Fruit fly (Drosophila melanogaster): ENCODE measurements around the gene rod.
A peak's percentile ranks its signal among the peaks of the same experiment; 100 is the strongest.

Gene rod

dm6 chr3R:31559781-31560180, 21.0 kb upstream of the rod start:
- no peak for TF ChIP-seq psq (GFP tag; optimal IDR thresholded peaks at IDR 0.05)

DNA sequence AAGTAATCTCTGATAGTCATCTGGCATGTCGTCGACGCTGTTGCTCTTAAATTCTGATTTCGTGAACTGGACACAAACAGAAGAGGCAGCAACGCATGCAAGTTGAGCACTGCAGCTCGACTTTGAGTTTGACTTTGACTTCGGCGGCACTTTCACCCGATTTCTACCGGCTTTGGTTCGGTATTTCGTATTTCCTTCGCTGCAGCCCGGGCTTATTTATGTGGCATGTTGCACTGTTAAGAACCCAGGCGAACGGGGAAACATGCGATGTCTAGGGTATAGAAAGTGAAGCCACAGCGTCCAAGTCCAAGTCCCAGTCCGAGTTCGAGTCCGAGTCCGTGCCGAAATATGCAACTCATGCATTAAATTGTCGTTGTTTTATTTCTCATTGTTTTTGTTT, 16.6 kb upstream of the rod start:
- no peak for TF ChIP-seq CrebA (GFP tag; optimal IDR thresholded peaks at IDR 0.05; ENCODE audit: borderline replicate concordance)
- TF ChIP-seq sv (GFP tag; optimal IDR thresholded peaks at IDR 0.05), result no peak
- no peak for TF ChIP-seq Rel (GFP tag; optimal IDR thresholded peaks at IDR 0.05)
- TF ChIP-seq Rel (tag; optimal IDR thresholded peaks at IDR 0.05), result no peak
- TF ChIP-seq Hr78 (GFP tag; optimal IDR thresholded peaks at IDR 0.05), result no peak
- no peak for TF ChIP-seq ey (GFP tag; optimal IDR thresholded peaks at IDR 0.05)
- no peak for TF ChIP-seq pan (optimal IDR thresholded peaks at IDR 0.05)
- no peak for TF ChIP-seq Abd-B (GFP tag; optimal IDR thresholded peaks at IDR 0.05)
- TF ChIP-seq Jra (GFP tag; optimal IDR thresholded peaks at IDR 0.05), result no peak
- TF ChIP-seq h (GFP tag; optimal IDR thresholded peaks at IDR 0.05), result no peak

- TF ChIP-seq HLH106 (tag; optimal IDR thresholded peaks at IDR 0.05), result no peak
- no peak for TF ChIP-seq Dfd (GFP tag; optimal IDR thresholded peaks at IDR 0.05)
These were observed 16.2 kb upstream of the rod start for dm6 chr3R:31564588-31564987.

DNA sequence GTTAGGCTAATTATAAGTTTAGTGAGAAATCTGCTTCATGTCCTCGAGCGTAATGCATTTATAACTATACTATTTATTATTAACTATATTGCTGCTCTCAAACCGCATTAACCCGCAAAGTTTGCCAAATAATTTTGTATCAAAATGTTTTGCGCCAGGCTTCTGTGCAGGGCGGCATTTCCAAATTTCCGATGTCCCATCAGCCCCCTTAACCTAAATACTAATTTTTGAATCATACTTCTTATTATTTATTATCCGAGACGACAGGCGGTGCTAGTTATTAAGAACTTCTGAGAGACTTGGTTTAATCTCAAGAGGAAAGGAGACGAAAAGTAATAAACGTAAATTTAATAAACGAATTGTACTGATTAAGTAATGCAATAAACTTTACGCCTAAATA, 15.0 kb upstream of the rod start:
- TF ChIP-seq Sp1 (GFP tag; optimal IDR thresholded peaks at IDR 0.05) (no peak), Jra (GFP tag; optimal IDR thresholded peaks at IDR 0.05) (no peak), sage (GFP tag; optimal IDR thresholded peaks at IDR 0.05) (no peak), Myc (optimal IDR thresholded peaks at IDR 0.05) (no peak), usp (GFP tag; optimal IDR thresholded peaks at IDR 0.05) (no peak), Dif (GFP tag; optimal IDR thresholded peaks at IDR 0.05; ENCODE audit: partially characterized antibody) (no peak), Dfd (GFP tag; optimal IDR thresholded peaks at IDR 0.05) (no peak), GATAd (GFP tag; optimal IDR thresholded peaks at IDR 0.05) (no peak), Hr78 (GFP tag; optimal IDR thresholded peaks at IDR 0.05) (no peak), Mio (GFP tag; optimal IDR thresholded peaks at IDR 0.05) (no peak), psq (GFP tag; optimal IDR thresholded peaks at IDR 0.05) (no peak), jim (GFP tag; optimal IDR thresholded peaks at IDR 0.05) (no peak), CG32264 (GFP tag; optimal IDR thresholded peaks at IDR 0.05) (no peak), Abd-B (GFP tag; optimal IDR thresholded peaks at IDR 0.05) (no peak), Hnf4 (GFP tag; optimal IDR thresholded peaks at IDR 0.05) (no peak), fru (GFP tag; optimal IDR thresholded peaks at IDR 0.05) (no peak), Hr83 (GFP tag; optimal IDR thresholded peaks at IDR 0.05; ENCODE audit: poor library complexity, severe bottlenecking) (no peak), br (GFP tag; optimal IDR thresholded peaks at IDR 0.05) (no peak), dsf (GFP tag; optimal IDR thresholded peaks at IDR 0.05; ENCODE audit: borderline replicate concordance) (no peak)

- no peak for TF ChIP-seq dmrt93B (GFP tag; optimal IDR thresholded peaks at IDR 0.05)
- no peak for TF ChIP-seq ey (GFP tag; optimal IDR thresholded peaks at IDR 0.05)
- no peak for TF ChIP-seq CrebA (GFP tag; optimal IDR thresholded peaks at IDR 0.05; ENCODE audit: borderline replicate concordance)
- TF ChIP-seq rgr (GFP tag; optimal IDR thresholded peaks at IDR 0.05), result no peak
- TF ChIP-seq Hr83 (GFP tag; optimal IDR thresholded peaks at IDR 0.05; ENCODE audit: poor library complexity, severe bottlenecking), result no peak
- no peak for TF ChIP-seq Hr78 (GFP tag; optimal IDR thresholded peaks at IDR 0.05)
- no peak for TF ChIP-seq pan (optimal IDR thresholded peaks at IDR 0.05)
These were observed 14.0 kb upstream of the rod start for dm6 chr3R:31566738-31567137.

DNA sequence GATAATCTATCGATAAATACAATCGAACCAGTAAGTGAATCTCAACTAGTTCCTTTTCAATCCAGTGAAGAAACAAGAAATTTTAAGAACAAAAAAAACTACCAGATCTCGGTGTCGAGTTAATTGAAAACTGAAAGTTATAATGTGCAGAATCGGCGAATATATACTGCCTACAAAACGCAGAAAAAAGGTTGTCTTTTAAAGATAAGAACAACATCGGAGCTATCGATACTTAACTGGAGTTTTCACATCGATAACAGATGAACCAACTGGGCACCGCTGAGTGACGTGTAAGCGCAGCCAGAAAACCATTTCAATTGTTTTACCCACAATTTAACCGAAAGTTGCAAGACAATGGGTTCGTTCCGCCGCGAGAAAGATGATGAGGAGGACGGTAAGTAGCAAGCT, 8.9 kb upstream of the rod start, which contains the start of gene gammaCOP:
gammaCOP (plus strand) TSS at position 259 of the 408 bp plus-strand sequence.
- peak; percentile 42 for TF ChIP-seq h (GFP tag; optimal IDR thresholded peaks at IDR 0.05)
- TF ChIP-seq N (GFP tag; optimal IDR thresholded peaks at IDR 0.05), result no peak

dm6 chr3R:31577351-31577750, 3.4 kb upstream of the rod start:
- TF ChIP-seq tai (GFP tag; optimal IDR thresholded peaks at IDR 0.05) (no peak), Dfd (GFP tag; optimal IDR thresholded peaks at IDR 0.05) (peak; percentile 97)
